Fruit fly (Drosophila melanogaster): Measurements from ENCODE around the gene CG43931.

The CG43931 gene

dm6 chr3L:20897317-20897716 lies at the start of gene CG43931, which contains the start of gene Sfp77F:
Gene CG43931 (plus strand): TSS chr3L:20897557.
Gene Sfp77F (minus strand): TSS chr3L:20897417.
- no peak for TF ChIP-seq CG17806 (tag; optimal IDR thresholded peaks at IDR 0.05)
- TF ChIP-seq CG32121 (GFP tag; IDR thresholded peaks at IDR 0.05) = no peak
- no peak for TF ChIP-seq CG8301 (tag; optimal IDR thresholded peaks at IDR 0.05)
- no peak for TF ChIP-seq gl (tag; optimal IDR thresholded peaks at IDR 0.05)
- no peak for TF ChIP-seq CG14655 (GFP tag; optimal IDR thresholded peaks at IDR 0.05)
- TF ChIP-seq CG10348 (GFP tag; IDR thresholded peaks at IDR 0.05) = no peak
- TF ChIP-seq EcR (GFP tag; optimal IDR thresholded peaks at IDR 0.05) = no peak
- no peak for TF ChIP-seq Pif1A (GFP tag; optimal IDR thresholded peaks at IDR 0.05)

dm6 chr3L:20848572-20848971 lies 48.8 kb upstream of the CG43931 start:
- TF ChIP-seq CG32121 (GFP tag; IDR thresholded peaks at IDR 0.05) = no peak
- no peak for TF ChIP-seq CG15710 (tag; optimal IDR thresholded peaks at IDR 0.05)
- no peak for TF ChIP-seq CG13204 (GFP tag; optimal IDR thresholded peaks at IDR 0.05)
- TF ChIP-seq gl (tag; optimal IDR thresholded peaks at IDR 0.05) = no peak
- TF ChIP-seq Snoo (tag; optimal IDR thresholded peaks at IDR 0.05) = no peak
- TF ChIP-seq CG8159 (tag; optimal IDR thresholded peaks at IDR 0.05) = no peak

dm6 chr3L:20857609-20858008 lies 39.7 kb upstream of the CG43931 start:
- TF ChIP-seq CG8301 (tag; optimal IDR thresholded peaks at IDR 0.05) (no peak), CG8159 (tag; optimal IDR thresholded peaks at IDR 0.05) (no peak), CG32121 (GFP tag; IDR thresholded peaks at IDR 0.05) (no peak), CG15710 (tag; optimal IDR thresholded peaks at IDR 0.05) (no peak), rn (GFP tag; IDR thresholded peaks at IDR 0.05) (no peak), CG9948 (tag; optimal IDR thresholded peaks at IDR 0.05) (no peak), D1 (tag; optimal IDR thresholded peaks at IDR 0.05) (no peak), Pif1B (GFP tag; optimal IDR thresholded peaks at IDR 0.05) (no peak), Snoo (tag; optimal IDR thresholded peaks at IDR 0.05) (no peak), EcR (GFP tag; optimal IDR thresholded peaks at IDR 0.05) (no peak), CG14655 (GFP tag; optimal IDR thresholded peaks at IDR 0.05) (no peak), gl (tag; optimal IDR thresholded peaks at IDR 0.05) (no peak), CG12605 (GFP tag; IDR thresholded peaks at IDR 0.05) (no peak), CG4496 (GFP tag; IDR thresholded peaks at IDR 0.05) (no peak)

- TF ChIP-seq CG15710 (tag; optimal IDR thresholded peaks at IDR 0.05) (no peak), CG14655 (GFP tag; optimal IDR thresholded peaks at IDR 0.05) (peak; percentile 0)
These were observed 28.4 kb upstream of the CG43931 start for dm6 chr3L:20868995-20869394.

- TF ChIP-seq CG10348 (GFP tag; IDR thresholded peaks at IDR 0.05) (no peak), fd96Ca (GFP tag; IDR thresholded peaks at IDR 0.05) (no peak), gl (tag; optimal IDR thresholded peaks at IDR 0.05) (no peak)
These were observed 13.4 kb upstream of the CG43931 start for dm6 chr3L:20883969-20884368.

- TF ChIP-seq CG8159 (tag; optimal IDR thresholded peaks at IDR 0.05) = no peak
- TF ChIP-seq D1 (tag; optimal IDR thresholded peaks at IDR 0.05) = no peak
- TF ChIP-seq EcR (GFP tag; optimal IDR thresholded peaks at IDR 0.05) = no peak
- TF ChIP-seq gl (tag; optimal IDR thresholded peaks at IDR 0.05) = no peak
- TF ChIP-seq rn (GFP tag; IDR thresholded peaks at IDR 0.05) = no peak
- TF ChIP-seq Pif1A (GFP tag; optimal IDR thresholded peaks at IDR 0.05) = no peak
- no peak for TF ChIP-seq CG15710 (tag; optimal IDR thresholded peaks at IDR 0.05)
- no peak for TF ChIP-seq Ets98B (GFP tag; IDR thresholded peaks at IDR 0.05)
- no peak for TF ChIP-seq CG34367 (tag; optimal IDR thresholded peaks at IDR 0.05)
- TF ChIP-seq Snoo (tag; optimal IDR thresholded peaks at IDR 0.05) = no peak
- TF ChIP-seq CG17806 (tag; optimal IDR thresholded peaks at IDR 0.05) = no peak
- TF ChIP-seq CG8301 (tag; optimal IDR thresholded peaks at IDR 0.05) = no peak
- no peak for TF ChIP-seq Pif1B (GFP tag; optimal IDR thresholded peaks at IDR 0.05)
- no peak for TF ChIP-seq CG9948 (tag; optimal IDR thresholded peaks at IDR 0.05)
- no peak for TF ChIP-seq CG4496 (GFP tag; IDR thresholded peaks at IDR 0.05)
- no peak for TF ChIP-seq fd96Ca (GFP tag; IDR thresholded peaks at IDR 0.05)
- TF ChIP-seq CG12605 (GFP tag; IDR thresholded peaks at IDR 0.05) = no peak
- TF ChIP-seq CG13204 (GFP tag; optimal IDR thresholded peaks at IDR 0.05) = no peak
- no peak for TF ChIP-seq CG10348 (GFP tag; IDR thresholded peaks at IDR 0.05)
- no peak for TF ChIP-seq CG32121 (GFP tag; IDR thresholded peaks at IDR 0.05)
These were observed 12.2 kb upstream of the CG43931 start, which contains the start of gene CG32432 for dm6 chr3L:20885172-20885571. Gene CG32432 (minus strand): TSS chr3L:20885188.

- no peak for TF ChIP-seq D1 (tag; optimal IDR thresholded peaks at IDR 0.05)
- TF ChIP-seq Ets98B (GFP tag; IDR thresholded peaks at IDR 0.05) = no peak
- TF ChIP-seq CG8159 (tag; optimal IDR thresholded peaks at IDR 0.05) = no peak
- no peak for TF ChIP-seq fd96Ca (GFP tag; IDR thresholded peaks at IDR 0.05)
- TF ChIP-seq CG15710 (tag; optimal IDR thresholded peaks at IDR 0.05) = no peak
- TF ChIP-seq EcR (GFP tag; optimal IDR thresholded peaks at IDR 0.05) = no peak
- TF ChIP-seq gl (tag; optimal IDR thresholded peaks at IDR 0.05) = no peak
- TF ChIP-seq CG34367 (tag; optimal IDR thresholded peaks at IDR 0.05) = no peak
- TF ChIP-seq CG32121 (GFP tag; IDR thresholded peaks at IDR 0.05) = no peak
- TF ChIP-seq CG17806 (tag; optimal IDR thresholded peaks at IDR 0.05) = no peak
- no peak for TF ChIP-seq CG9948 (tag; optimal IDR thresholded peaks at IDR 0.05)
- no peak for TF ChIP-seq CG8301 (tag; optimal IDR thresholded peaks at IDR 0.05)
- no peak for TF ChIP-seq Pif1A (GFP tag; optimal IDR thresholded peaks at IDR 0.05)
- no peak for TF ChIP-seq Pif1B (GFP tag; optimal IDR thresholded peaks at IDR 0.05)
- TF ChIP-seq CG10348 (GFP tag; IDR thresholded peaks at IDR 0.05) = no peak
- no peak for TF ChIP-seq CG12605 (GFP tag; IDR thresholded peaks at IDR 0.05)
- no peak for TF ChIP-seq CG4496 (GFP tag; IDR thresholded peaks at IDR 0.05)
These were observed 3.6 kb downstream of the CG43931 start for dm6 chr3L:20900996-20901395.

All from whole organism, pupa.